Worm (Caenorhabditis elegans) whole organism, early embryonic: ENCODE results near the gene W04B5.3.
A peak's percentile ranks its signal among the peaks of the same experiment; 100 is the strongest.

ENCODE experiments used
- F13C5.2 ChIP-seq: sonication (generic microtip); optimal IDR thresholded peaks from 2 replicates; lab custom pipeline; 2017; ENCODE audit warnings: mild to moderate bottlenecking, missing genetic modification characterization, inconsistent platforms, missing compliant biosample characterization
- ama-1 ChIP-seq: fragments of 150-350 bp; optimal IDR thresholded peaks from 2 replicates; lab custom pipeline; 2014
- pes-1 ChIP-seq: fragments of 200-800 bp; sonication (Bioruptor generic); IDR thresholded peaks from 2 replicates; pipeline ENCODE4 v1.3.6; 2022; ENCODE audit warnings: missing genetic modification reagents, missing genetic modification characterization, missing compliant biosample characterization

DNA sequence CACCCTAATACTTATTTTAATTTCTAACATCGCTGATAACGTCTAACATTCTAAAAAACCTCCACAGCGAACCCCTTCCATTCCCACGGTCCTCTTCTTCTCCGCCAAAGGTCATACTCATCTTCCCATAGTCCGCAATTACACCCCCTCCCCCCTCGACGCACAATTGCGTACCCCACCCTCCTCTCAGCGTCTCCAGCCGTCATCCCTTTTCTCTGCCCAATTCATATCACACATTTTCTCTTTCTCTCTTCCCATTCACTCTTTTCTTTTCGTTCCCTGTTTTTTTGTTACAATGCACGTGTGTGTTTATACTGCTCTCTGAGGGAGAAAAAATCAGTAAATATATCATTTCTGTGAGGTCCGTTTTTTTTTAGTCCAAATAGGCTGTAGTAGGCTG, 53.5 kb downstream of the W04B5.3 start:
- peak; percentile 69 for TF ChIP-seq F13C5.2 (tag; lab: Kevin White, UChicago)
- TF ChIP-seq pes-1 (GFP tag; lab: Robert Waterston, UW): no peak
- no peak for TF ChIP-seq ama-1 (lab: Kevin White, UChicago)
